Fruit fly (Drosophila melanogaster): Measurements from ENCODE around the gene S.

S gene

DNA sequence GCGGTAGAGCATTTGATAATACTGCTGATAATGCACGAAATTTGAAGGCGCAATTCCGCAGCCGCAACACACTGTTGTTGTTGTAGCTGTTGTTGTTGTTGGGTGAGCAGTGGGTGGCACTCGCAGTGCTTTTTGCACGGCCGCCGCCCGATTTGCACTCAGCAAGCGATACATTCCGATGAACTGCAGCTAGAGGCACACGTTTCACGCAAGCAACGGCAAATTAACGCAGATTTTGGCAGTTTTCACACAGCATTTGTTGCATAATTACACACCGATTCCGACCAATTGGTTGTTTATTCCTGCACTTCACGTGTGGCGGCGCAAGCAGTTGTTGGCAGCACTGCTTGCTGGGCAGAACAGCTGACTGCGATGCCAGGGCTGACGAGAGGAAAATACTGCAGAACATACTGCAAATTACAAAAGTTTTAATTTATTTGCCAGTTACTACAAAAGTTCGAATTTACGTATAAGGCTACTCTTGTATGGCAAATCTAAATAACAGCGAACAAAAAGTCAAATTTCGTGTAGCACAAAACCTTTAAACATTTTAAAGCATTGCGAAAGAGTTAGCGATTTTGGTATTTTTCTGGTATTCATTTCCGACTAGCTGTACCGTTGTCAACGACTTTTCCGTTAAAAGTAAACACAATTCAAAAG is 30.5 kb upstream of the S start, which contains the start of the genes PolrMT and CG14339 (continued):
- TF ChIP-seq phol (tag; optimal IDR thresholded peaks at IDR 0.05) (peak; percentile 38), CG16815 (GFP tag; optimal IDR thresholded peaks at IDR 0.05) (no peak), CG2120 (GFP tag; optimal IDR thresholded peaks at IDR 0.05) (peak; percentile 65), Opbp (GFP tag; IDR thresholded peaks at IDR 0.05; ENCODE audit: partially characterized antibody) (peak; percentile 12; the same call in 1 of the 3 replicates), CG12391 (tag; optimal IDR thresholded peaks at IDR 0.05) (peak; percentile 46), pzg (GFP tag; optimal IDR thresholded peaks at IDR 0.05) (peak; percentile 75), BtbVII (GFP tag; optimal IDR thresholded peaks at IDR 0.05) (no peak), z (GFP tag; IDR thresholded peaks at IDR 0.05) (no peak), D19B (GFP tag; optimal IDR thresholded peaks at IDR 0.05) (no peak), Dbx (GFP tag; IDR thresholded peaks at IDR 0.05) (no peak), CG8359 (GFP tag; optimal IDR thresholded peaks at IDR 0.05; ENCODE audit: borderline replicate concordance) (no peak), dan (GFP tag; IDR thresholded peaks at IDR 0.05) (no peak), jumu (GFP tag; optimal IDR thresholded peaks at IDR 0.05) (peak; percentile 20), CG4360 (GFP tag; IDR thresholded peaks at IDR 0.05) (peak; percentile 97), CG7786 (GFP tag; optimal IDR thresholded peaks at IDR 0.05) (peak; percentile 56), fu2 (GFP tag; optimal IDR thresholded peaks at IDR 0.05) (peak; percentile 39), Nf-YB (GFP tag; optimal IDR thresholded peaks at IDR 0.05) (no peak), zen2 (GFP tag; IDR thresholded peaks at IDR 0.05; ENCODE audit: partially characterized antibody) (no peak), CG10979 (tag; optimal IDR thresholded peaks at IDR 0.05) (peak; percentile 24), Ravus (GFP tag; IDR thresholded peaks at IDR 0.05) (no peak), Dref (GFP tag; IDR thresholded peaks at IDR 0.05) (0 out of 2 replicates have a peak, but pooled peaks have one; percentile 20), CG4730 (GFP tag; IDR thresholded peaks at IDR 0.05) (0 out of 2 replicates have a peak, but pooled peaks have one; percentile 7), CG4424 (GFP tag; optimal IDR thresholded peaks at IDR 0.05) (peak; percentile 42), Meics (GFP tag; optimal IDR thresholded peaks at IDR 0.05) (peak; percentile 11), eyg (GFP tag; optimal IDR thresholded peaks at IDR 0.05) (peak; percentile 33), CG9876 (GFP tag; optimal IDR thresholded peaks at IDR 0.05) (peak; percentile 5), Asciz (GFP tag; optimal IDR thresholded peaks at IDR 0.05) (no peak), CG13624 (GFP tag; optimal IDR thresholded peaks at IDR 0.05) (peak; percentile 36), ftz-f1 (GFP tag; optimal IDR thresholded peaks at IDR 0.05) (peak; percentile 41), CG8089 (GFP tag; optimal IDR thresholded peaks at IDR 0.05) (peak; percentile 21), row (GFP tag; IDR thresholded peaks at IDR 0.05) (peak; percentile 66), pho (GFP tag; optimal IDR thresholded peaks at IDR 0.05) (peak; percentile 29), dati (GFP tag; IDR thresholded peaks at IDR 0.05) (no peak), CG10654 (GFP tag; optimal IDR thresholded peaks at IDR 0.05) (peak; percentile 28), PHDP (tag; optimal IDR thresholded peaks at IDR 0.05) (no peak), CG2202 (tag; optimal IDR thresholded peaks at IDR 0.05) (no peak), emc (GFP tag; optimal IDR thresholded peaks at IDR 0.05) (no peak), schlank (tag; optimal IDR thresholded peaks at IDR 0.05) (no peak), CG31365 (tag; optimal IDR thresholded peaks at IDR 0.05) (peak; percentile 98), Xbp1 (GFP tag; optimal IDR thresholded peaks at IDR 0.05) (peak; percentile 49), ash1 (GFP tag; optimal IDR thresholded peaks at IDR 0.05) (no peak), zen (tag; optimal IDR thresholded peaks at IDR 0.05) (peak; percentile 26), gfzf (GFP tag; optimal IDR thresholded peaks at IDR 0.05) (peak; percentile 61), YL-1 (GFP tag; optimal IDR thresholded peaks at IDR 0.05) (peak; percentile 95), repo (GFP tag; optimal IDR thresholded peaks at IDR 0.05) (peak; percentile 41), CG9932 (GFP tag; IDR thresholded peaks at IDR 0.05) (peak; percentile 47), Taf1 (GFP tag; IDR thresholded peaks at IDR 0.05) (no peak), tna (GFP tag; IDR thresholded peaks at IDR 0.05; ENCODE audit: partially characterized antibody) (0 out of 2 replicates have a peak, but pooled peaks have one; percentile 34), CG15601 (tag; optimal IDR thresholded peaks at IDR 0.05) (no peak), tx (GFP tag; optimal IDR thresholded peaks at IDR 0.05) (peak; percentile 17)
